Fruit fly (Drosophila melanogaster) whole organism, embryonic: ENCODE results near the gene TotA.

Experiments
- Blimp-1 ChIP-seq: fragments of 200-800 bp; sonication (Bioruptor generic); optimal IDR thresholded peaks from 3 replicates; lab custom pipeline; 2018; ENCODE audit warnings: missing biosample characterization, missing genetic modification characterization, mild to moderate bottlenecking, moderate library complexity, missing genetic modification reagents
- CG12155 ChIP-seq: fragments of 200-800 bp; sonication (Bioruptor generic); optimal IDR thresholded peaks from 3 replicates; lab custom pipeline; 2016; ENCODE audit warnings: missing biosample characterization, missing genetic modification characterization
- CG14710 ChIP-seq: fragments of 200-800 bp; sonication (Bioruptor generic); optimal IDR thresholded peaks from 3 replicates; lab custom pipeline; 2019; ENCODE audit warnings: missing biosample characterization, mild to moderate bottlenecking, missing genetic modification characterization, moderate library complexity
- CG15514 ChIP-seq: fragments of 200-800 bp; sonication (Bioruptor generic); optimal IDR thresholded peaks from 3 replicates; lab custom pipeline; 2017; ENCODE audit warnings: missing biosample characterization, missing genetic modification characterization, mild to moderate bottlenecking, moderate library complexity, missing genetic modification reagents
- CG1647 ChIP-seq: fragments of 200-800 bp; sonication (Bioruptor generic); optimal IDR thresholded peaks from 3 replicates; lab custom pipeline; 2016; ENCODE audit warnings: missing biosample characterization, missing genetic modification characterization
- CG18764 ChIP-seq: fragments of 200-800 bp; sonication (Bioruptor generic); optimal IDR thresholded peaks from 3 replicates; lab custom pipeline; 2016; ENCODE audit warnings: missing biosample characterization, missing genetic modification characterization
- CG31365 ChIP-seq: fragments of 200-800 bp; sonication (Bioruptor generic); optimal IDR thresholded peaks from 2 replicates; lab custom pipeline; 2018; ENCODE audit warnings: missing biosample characterization, mild to moderate bottlenecking, missing genetic modification characterization
- CG32767 ChIP-seq: fragments of 200-800 bp; sonication (Bioruptor generic); IDR thresholded peaks from 2 replicates; pipeline ENCODE4 v1.3.6; 2022; ENCODE audit warnings: missing biosample characterization, missing genetic modification characterization
- CG4707 ChIP-seq: fragments of 200-800 bp; sonication (Bioruptor generic); optimal IDR thresholded peaks from 2 replicates; lab custom pipeline; 2018; ENCODE audit warnings: missing biosample characterization, mild to moderate bottlenecking, missing genetic modification characterization, moderate library complexity
- CG6683 ChIP-seq: fragments of 200-800 bp; sonication (Bioruptor generic); optimal IDR thresholded peaks from 2 replicates; lab custom pipeline; 2017; ENCODE audit warnings: missing biosample characterization, mild to moderate bottlenecking, missing genetic modification characterization, missing genetic modification reagents
- CG6765 ChIP-seq: fragments of 200-800 bp; sonication (Bioruptor generic); optimal IDR thresholded peaks from 3 replicates; lab custom pipeline; 2017; ENCODE audit warnings: missing biosample characterization, mild to moderate bottlenecking, missing genetic modification characterization
- CG8944 ChIP-seq: fragments of 200-800 bp; sonication (Bioruptor generic); optimal IDR thresholded peaks from 3 replicates; lab custom pipeline; 2016; ENCODE audit warnings: missing biosample characterization, missing genetic modification characterization
- D ChIP-seq, 2 experiments: fragments of 200-800 bp in 1 of 2; fragments of >200 bp in 1 of 2; sonication (Bioruptor generic) in 1 of 2; optimal IDR thresholded peaks; 2 replicates in 1 of 2; 3 replicates in 1 of 2; lab custom pipeline; 2017; ENCODE audit warnings: mild to moderate bottlenecking in 1 of 2, missing biosample characterization in 1 of 2, missing genetic modification characterization in 1 of 2, missing genetic modification reagents in 1 of 2
- ERR ChIP-seq: fragments of 200-800 bp; sonication (Bioruptor generic); optimal IDR thresholded peaks from 2 replicates; lab custom pipeline; 2016; ENCODE audit warnings: missing biosample characterization, missing genetic modification characterization
- Fer2 ChIP-seq: fragments of 200-800 bp; sonication (Bioruptor generic); optimal IDR thresholded peaks from 2 replicates; lab custom pipeline; 2018; ENCODE audit warnings: missing biosample characterization, mild to moderate bottlenecking, missing genetic modification characterization, moderate library complexity
- H15 ChIP-seq: fragments of 200-800 bp; sonication (Bioruptor generic); IDR thresholded peaks from 3 replicates; pipeline ENCODE4 v1.3.6; 2022; ENCODE audit warnings: missing biosample characterization, missing genetic modification characterization
- Hand ChIP-seq: fragments of 200-800 bp; sonication (Bioruptor generic); optimal IDR thresholded peaks from 2 replicates; lab custom pipeline; 2017; ENCODE audit warnings: mild to moderate bottlenecking, missing biosample characterization, missing genetic modification reagents, missing genetic modification characterization
- Hr51 ChIP-seq, 2 experiments: fragments of 200-800 bp; sonication (Bioruptor generic); optimal IDR thresholded peaks; 2 replicates in 1 of 2; 3 replicates in 1 of 2; lab custom pipeline; 2016 to 2018; ENCODE audit warnings: missing biosample characterization in 2 of 2, missing genetic modification characterization in 2 of 2, mild to moderate bottlenecking in 1 of 2, moderate library complexity in 1 of 2
- Hr78 ChIP-seq, 2 experiments: fragments of 200-800 bp in 1 of 2; fragments of >200 bp in 1 of 2; sonication (Bioruptor generic) in 1 of 2; optimal IDR thresholded peaks; 2 replicates each; lab custom pipeline; 2017 to 2019; ENCODE audit warnings: missing biosample characterization in 2 of 2, missing genetic modification characterization in 2 of 2, mild to moderate bottlenecking in 1 of 2, moderate library complexity in 1 of 2
- Hsf ChIP-seq: fragments of 200-800 bp; sonication (Bioruptor generic); optimal IDR thresholded peaks from 3 replicates; lab custom pipeline; 2016; ENCODE audit warnings: missing biosample characterization, missing genetic modification characterization
- Mes4 ChIP-seq: fragments of 200-800 bp; sonication (Bioruptor generic); optimal IDR thresholded peaks from 2 replicates; lab custom pipeline; 2016; ENCODE audit warnings: missing biosample characterization, missing genetic modification characterization
- NC2α ChIP-seq: fragments of 200-800 bp; sonication (Bioruptor generic); optimal IDR thresholded peaks from 2 replicates; lab custom pipeline; 2016; ENCODE audit warnings: missing biosample characterization, missing genetic modification characterization
- NFAT ChIP-seq: fragments of 200-800 bp; sonication (Bioruptor generic); IDR thresholded peaks from 2 replicates; pipeline ENCODE4 v1.3.6; 2022; ENCODE audit warnings: missing biosample characterization, missing genetic modification characterization
- Oaz ChIP-seq: fragments of 200-800 bp; sonication (Bioruptor generic); IDR thresholded peaks from 2 replicates; pipeline ENCODE4 v1.3.6; 2022; ENCODE audit warnings: missing biosample characterization, missing genetic modification characterization
- Rfx ChIP-seq: fragments of 200-800 bp; sonication (Bioruptor generic); IDR thresholded peaks from 2 replicates; pipeline ENCODE4 v1.3.6; 2022; ENCODE audit warnings: missing biosample characterization, missing genetic modification characterization
- abd-A ChIP-seq: fragments of 200-800 bp; sonication (Bioruptor generic); optimal IDR thresholded peaks from 3 replicates; lab custom pipeline; 2019; ENCODE audit warnings: missing biosample characterization, mild to moderate bottlenecking, missing genetic modification characterization, moderate library complexity
- cwo ChIP-seq: fragments of 200-800 bp; sonication (Bioruptor generic); optimal IDR thresholded peaks from 3 replicates; lab custom pipeline; 2017; ENCODE audit warnings: missing biosample characterization, missing genetic modification characterization, mild to moderate bottlenecking, moderate library complexity, missing genetic modification reagents
- dan ChIP-seq: fragments of 200-800 bp; sonication (Bioruptor generic); IDR thresholded peaks from 2 replicates; pipeline ENCODE4 v1.3.6; 2022; ENCODE audit warnings: missing biosample characterization, missing genetic modification characterization
- dati ChIP-seq: fragments of 200-800 bp; sonication (Bioruptor generic); IDR thresholded peaks from 2 replicates; pipeline ENCODE4 v1.3.6; 2022; ENCODE audit warnings: missing biosample characterization, missing genetic modification characterization
- ewg ChIP-seq: fragments of 200-800 bp; sonication (Bioruptor generic); optimal IDR thresholded peaks from 3 replicates; lab custom pipeline; 2017; ENCODE audit warnings: mild to moderate bottlenecking, missing biosample characterization, missing genetic modification reagents, missing genetic modification characterization
- fd3F ChIP-seq: fragments of 200-800 bp; sonication (Bioruptor generic); optimal IDR thresholded peaks from 2 replicates; lab custom pipeline; 2018; ENCODE audit warnings: missing biosample characterization, mild to moderate bottlenecking, missing genetic modification characterization, moderate library complexity
- grau ChIP-seq: fragments of 200-800 bp; optimal IDR thresholded peaks from 3 replicates; lab custom pipeline; 2019; ENCODE audit warnings: missing biosample characterization, mild to moderate bottlenecking, missing genetic modification characterization, moderate library complexity
- kay ChIP-seq: fragments of 200-800 bp; sonication (Bioruptor generic); optimal IDR thresholded peaks from 2 replicates; lab custom pipeline; 2016; ENCODE audit warnings: missing biosample characterization, missing genetic modification characterization
- lbe ChIP-seq: fragments of 200-800 bp; sonication (Bioruptor generic); optimal IDR thresholded peaks from 2 replicates; lab custom pipeline; 2016; ENCODE audit warnings: missing biosample characterization, mild to moderate bottlenecking, missing genetic modification characterization
- oc ChIP-seq: fragments of 200-800 bp; sonication (Bioruptor generic); optimal IDR thresholded peaks from 2 replicates; lab custom pipeline; 2018; ENCODE audit warnings: missing biosample characterization, mild to moderate bottlenecking, missing genetic modification characterization, moderate library complexity
- onecut ChIP-seq: fragments of 200-800 bp; sonication (Bioruptor generic); IDR thresholded peaks from 2 replicates; pipeline ENCODE4 v1.3.6; 2022; ENCODE audit warnings: missing biosample characterization, missing genetic modification characterization
- pnt ChIP-seq: fragments of 200-800 bp; sonication (Bioruptor generic); optimal IDR thresholded peaks from 3 replicates; lab custom pipeline; 2016; ENCODE audit warnings: missing biosample characterization, missing genetic modification characterization
- prd ChIP-seq, 3 experiments: fragments of >200 bp in 2 of 3; fragments of 200-800 bp in 1 of 3; sonication (Bioruptor generic) in 1 of 3; optimal IDR thresholded peaks in 2 of 3; IDR thresholded peaks in 1 of 3; 2 replicates in 2 of 3; 3 replicates in 1 of 3; pipeline versions ENCODE4 v1.3.6 to Lab custom; 2017 to 2022; ENCODE audit warnings: missing biosample characterization in 1 of 3, missing genetic modification characterization in 1 of 3
- pzg ChIP-seq: fragments of 200-800 bp; sonication (Bioruptor generic); optimal IDR thresholded peaks from 3 replicates; lab custom pipeline; 2018; ENCODE audit warnings: missing biosample characterization, mild to moderate bottlenecking, missing genetic modification characterization, moderate library complexity
- scrt ChIP-seq: fragments of 200-800 bp; sonication (Bioruptor generic); optimal IDR thresholded peaks from 2 replicates; lab custom pipeline; 2018; ENCODE audit warnings: missing biosample characterization, mild to moderate bottlenecking, missing genetic modification characterization, moderate library complexity
- seq ChIP-seq: fragments of 200-800 bp; sonication (Bioruptor generic); IDR thresholded peaks from 2 replicates; pipeline ENCODE4 v1.3.6; 2022; ENCODE audit warnings: missing biosample characterization, missing genetic modification characterization
- sisA ChIP-seq: fragments of 200-800 bp; sonication (Bioruptor generic); IDR thresholded peaks from 2 replicates; pipeline ENCODE4 v1.3.6; 2022; ENCODE audit warnings: missing biosample characterization, missing genetic modification characterization
- slp2 ChIP-seq: fragments of 200-800 bp; sonication (Bioruptor generic); optimal IDR thresholded peaks from 2 replicates; lab custom pipeline; 2016; ENCODE audit warnings: missing biosample characterization, missing genetic modification characterization

Gene TotA

DNA sequence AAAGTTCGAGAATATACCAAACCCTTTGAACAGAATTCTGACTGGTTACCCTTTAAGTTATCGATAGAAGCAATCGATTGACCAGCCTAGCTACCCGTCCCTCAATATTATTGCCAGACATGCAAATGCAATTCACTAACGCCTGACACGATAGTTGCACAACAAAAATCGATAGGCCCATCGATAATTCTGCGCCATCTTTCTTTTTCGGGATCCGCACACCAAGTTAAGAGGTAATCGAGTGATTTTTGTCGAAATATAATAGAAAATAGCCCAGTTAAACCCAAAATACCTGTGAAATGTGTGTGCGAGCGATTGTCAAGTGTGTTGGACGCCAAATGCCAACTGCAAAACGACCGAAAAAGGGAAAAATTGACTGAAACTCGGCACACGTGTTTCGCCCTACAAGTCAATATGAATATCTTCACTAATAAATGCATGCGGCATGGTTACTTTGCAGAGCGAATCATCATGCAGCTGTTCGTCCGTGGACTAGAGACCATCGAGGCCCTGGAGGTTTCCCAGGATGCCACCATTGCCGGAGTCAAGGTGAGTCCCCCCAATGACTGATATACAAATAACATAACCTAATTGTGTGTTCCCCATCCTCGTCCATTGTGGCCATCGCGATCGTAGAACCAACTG, 20.3 kb upstream of the TotA start, which contains the start of gene RpS30 (continued):
- TF ChIP-seq CG12155, result no peak
- no peak for TF ChIP-seq CG18764 (GFP tag; lab: Kevin White, UChicago)
- TF ChIP-seq CG4707 (GFP tag; lab: Kevin White, UChicago), result no peak
- TF ChIP-seq D (optimal IDR thresholded peaks at IDR 0.05; lab: Kevin White, UChicago), result no peak
- TF ChIP-seq D (GFP tag; optimal IDR thresholded peaks at IDR 0.05; lab: Kevin White, UChicago), result no peak

DNA sequence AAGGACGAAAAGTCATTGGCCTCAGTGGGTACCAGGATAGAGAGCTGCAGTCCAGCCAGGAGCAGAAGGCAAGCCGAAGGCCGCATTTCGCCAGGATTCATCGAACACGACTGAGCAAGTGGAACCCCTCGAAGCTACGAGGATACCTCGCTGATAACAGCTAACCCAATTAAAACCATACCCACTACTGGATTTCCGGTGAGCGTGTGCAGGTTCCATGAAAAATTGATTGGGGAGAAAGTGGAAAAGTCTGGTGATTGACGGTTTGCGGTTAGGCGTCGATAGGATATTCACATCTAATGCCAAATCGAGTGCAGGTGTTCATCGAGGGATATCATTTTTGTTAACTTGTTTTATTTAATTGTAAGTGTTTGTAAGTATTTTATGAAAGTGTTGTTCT, 11.0 kb upstream of the TotA start, which contains the start of gene Ir93a:
Gene Ir93a, minus strand, starts transcription at position 101 of the 400 bp plus-strand sequence.
- TF ChIP-seq CG8944 (GFP tag; lab: Kevin White, UChicago), result no peak
- TF ChIP-seq Hand, result no peak
- no peak for TF ChIP-seq CG14710 (tag; lab: Kevin White, UChicago)
- no peak for TF ChIP-seq Oaz (GFP tag; lab: Robert Waterston, UW)
- TF ChIP-seq Hsf, result no peak
- no peak for TF ChIP-seq CG1647
- no peak for TF ChIP-seq lbe (GFP tag; lab: Kevin White, UChicago)
- TF ChIP-seq CG32767 (GFP tag; lab: Robert Waterston, UW), result no peak
- no peak for TF ChIP-seq sisA (GFP tag; lab: Robert Waterston, UW)
- TF ChIP-seq onecut, result no peak
- no peak for TF ChIP-seq oc (tag; lab: Kevin White, UChicago)
- TF ChIP-seq grau (tag; lab: Kevin White, UChicago), result no peak
- no peak for TF ChIP-seq CG12155
- TF ChIP-seq Blimp-1, result no peak
- no peak for TF ChIP-seq cwo (GFP tag; lab: Kevin White, UChicago)
- TF ChIP-seq ERR (GFP tag; lab: Kevin White, UChicago), result no peak
- TF ChIP-seq dati (GFP tag; lab: Robert Waterston, UW), result no peak

DNA sequence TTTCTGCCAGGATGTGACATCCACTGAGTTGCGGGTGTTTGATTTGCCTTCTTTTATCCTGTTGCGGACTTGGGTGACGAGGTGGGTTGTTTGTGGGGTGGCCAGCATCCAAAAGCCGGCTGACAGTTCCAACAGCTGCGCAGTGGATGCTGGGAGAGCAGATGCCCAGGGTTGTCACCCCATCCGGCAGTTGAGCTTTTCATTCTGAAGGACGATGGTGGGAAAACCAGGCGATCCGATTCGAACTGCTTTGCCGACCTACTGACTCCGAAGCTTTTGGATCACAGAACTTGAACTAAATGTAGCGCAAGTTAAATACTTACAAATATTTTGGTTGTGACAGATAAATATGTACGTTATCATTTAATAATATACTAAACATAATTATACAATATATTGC, 4.6 kb upstream of the TotA start, which contains the start of gene KaiR1D:
Gene KaiR1D, minus strand, starts transcription at position 28 of the 400 bp plus-strand sequence.
- peak; percentile 87 for TF ChIP-seq scrt (GFP tag; lab: Kevin White, UChicago)
- no peak for TF ChIP-seq slp2 (GFP tag; lab: Kevin White, UChicago)
- peak; percentile 70 for TF ChIP-seq CG31365
- TF ChIP-seq dan (GFP tag; lab: Robert Waterston, UW), result no peak
- TF ChIP-seq CG15514 (GFP tag; lab: Kevin White, UChicago), result peak; percentile 88
- TF ChIP-seq NFAT (GFP tag; lab: Robert Waterston, UW), result 0 out of 2 replicates have a peak, but pooled peaks have one; percentile 14
- TF ChIP-seq ewg (GFP tag; lab: Kevin White, UChicago), result peak; percentile 100
- TF ChIP-seq pnt (GFP tag; lab: Kevin White, UChicago), result no peak
- TF ChIP-seq H15, result 0 out of 3 replicates have a peak, but pooled peaks have one; percentile 18
- peak; percentile 43 for TF ChIP-seq pzg (GFP tag; lab: Kevin White, UChicago)
- peak; percentile 42; the same call in 1 of the 2 replicates for TF ChIP-seq seq (GFP tag; lab: Robert Waterston, UW)

DNA sequence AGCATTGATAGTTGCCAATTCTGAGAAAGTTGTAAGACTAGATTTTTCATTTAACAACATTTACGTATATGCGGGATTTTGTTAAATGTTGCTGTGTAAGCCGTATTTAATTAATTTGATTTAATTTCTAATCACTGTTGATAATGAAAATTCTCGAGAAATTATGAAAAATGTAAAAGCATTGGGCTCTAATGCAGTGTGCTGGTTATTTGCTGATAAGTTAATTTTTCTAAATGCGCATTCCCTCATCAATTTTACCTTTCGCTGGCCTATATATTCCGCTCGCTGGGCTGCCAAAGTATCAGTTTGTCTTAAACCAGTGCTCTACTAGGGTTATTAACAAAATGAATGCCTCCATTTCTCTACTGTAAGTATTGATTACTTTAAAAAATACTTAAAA, 1.9 kb downstream of the TotA start, which contains the start of gene TotC:
Gene TotC, plus strand, starts transcription at position 301 of the 400 bp plus-strand sequence.
- TF ChIP-seq abd-A, result no peak
- TF ChIP-seq, all 482 proteins: peak for 0

DNA sequence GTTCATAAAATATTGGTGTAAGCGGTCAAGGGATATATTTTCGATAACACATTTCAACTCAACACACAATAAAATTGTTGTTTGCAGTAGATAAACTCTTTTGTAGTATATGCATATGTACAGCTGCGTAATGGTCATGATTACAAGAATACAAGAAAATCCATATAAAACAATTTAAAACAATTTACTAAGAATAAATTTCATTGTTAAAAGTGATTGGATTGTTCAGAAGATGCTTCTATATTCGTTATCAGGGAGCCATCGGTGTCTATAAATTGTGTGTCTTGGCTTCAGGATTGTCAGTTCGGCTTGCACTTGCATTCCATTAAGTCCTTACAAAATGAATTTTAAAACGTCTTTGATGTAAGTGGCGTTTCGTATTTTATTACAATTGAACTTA, 2.8 kb downstream of the TotA start, which contains the start of gene TotB:
Gene TotB, plus strand, starts transcription at position 301 of the 400 bp plus-strand sequence.
- TF ChIP-seq CG6765 (GFP tag; lab: Kevin White, UChicago) (no peak), Fer2 (no peak), Rfx (GFP tag; lab: Robert Waterston, UW) (no peak), Hr78 (GFP tag; optimal IDR thresholded peaks at IDR 0.05; lab: Kevin White, UChicago) (no peak), Hr51 (GFP tag; optimal IDR thresholded peaks at IDR 0.05; lab: Kevin White, UChicago) (no peak), prd (optimal IDR thresholded peaks at IDR 0.05; lab: Kevin White, UChicago) (no peak), prd (GFP tag; IDR thresholded peaks at IDR 0.05; lab: Robert Waterston, UW) (no peak), Mes4 (GFP tag; lab: Kevin White, UChicago) (no peak), fd3F (GFP tag; lab: Kevin White, UChicago) (no peak), kay (GFP tag; lab: Kevin White, UChicago) (no peak), CG6683 (GFP tag; lab: Kevin White, UChicago) (no peak), NC2α (GFP tag; lab: Kevin White, UChicago) (no peak)
